Worm (Caenorhabditis elegans): ENCODE data around the gene ZK899.7.

ZK899.7 gene

ce11 chrX:9431002-9431482 lies 18.2 kb downstream of the ZK899.7 start, which contains the start of gene B0272.3:
Gene B0272.3 (plus strand): TSS chrX:9431432.
- TF ChIP-seq tab-1 (GFP tag; IDR thresholded peaks at IDR 0.05): no peak
- TF ChIP-seq cog-1 (tag; optimal IDR thresholded peaks at IDR 0.05): peak; percentile 17

DNA sequence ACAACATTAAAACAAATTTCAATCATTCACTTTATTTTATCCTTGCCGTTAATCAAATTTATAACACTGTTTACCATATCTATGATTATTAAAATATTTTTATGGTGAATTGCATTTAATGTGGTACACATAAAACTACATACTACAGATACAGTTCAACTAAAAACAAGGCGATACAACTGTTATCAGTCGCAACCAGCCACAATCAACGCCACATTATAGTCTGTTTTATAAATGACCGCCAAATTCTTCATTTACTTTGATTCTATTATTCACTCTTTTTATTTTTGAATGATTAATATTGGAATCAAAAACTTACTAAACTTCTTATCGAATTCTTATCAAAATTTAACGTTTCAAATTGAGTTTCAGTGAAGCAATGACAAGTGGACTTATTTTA lies 21.2 kb downstream of the ZK899.7 start, which contains the start of gene B0272.4:
Gene B0272.4, plus strand, starts transcription at position 373 of the 400 bp plus-strand sequence.
- TF ChIP-seq T22C8.4 (GFP tag; IDR thresholded peaks at IDR 0.05): no peak
- no peak for TF ChIP-seq cog-1 (tag; optimal IDR thresholded peaks at IDR 0.05)

DNA sequence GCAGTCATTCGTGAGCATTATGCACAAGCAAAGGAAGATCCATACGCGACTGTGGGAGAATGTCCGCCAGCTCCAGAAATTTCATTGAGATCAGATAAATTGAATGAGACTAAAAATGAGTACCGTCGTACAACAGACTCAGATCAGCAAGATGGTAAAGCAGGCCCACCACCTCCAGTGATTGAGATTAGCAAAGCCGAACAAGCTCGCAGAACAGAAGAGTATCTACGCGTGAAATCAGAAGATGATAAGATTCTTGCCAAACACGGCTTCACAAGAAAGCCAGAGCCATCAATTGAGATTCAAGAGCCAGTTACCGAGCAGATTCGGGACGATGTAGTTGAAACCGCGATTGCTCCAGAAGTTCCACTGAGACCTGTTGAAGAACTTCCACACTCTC lies 31.3 kb downstream of the ZK899.7 start:
- TF ChIP-seq T22C8.4 (GFP tag; IDR thresholded peaks at IDR 0.05) (no peak), ztf-29 (GFP tag; IDR thresholded peaks at IDR 0.05) (no peak), cog-1 (tag; optimal IDR thresholded peaks at IDR 0.05) (no peak), ztf-23 (GFP tag; IDR thresholded peaks at IDR 0.05) (no peak), klf-2 (GFP tag; conservative IDR thresholded peaks at IDR 0.05) (no peak), ref-1 (GFP tag; conservative IDR thresholded peaks at IDR 0.05) (no peak)

- TF ChIP-seq tab-1 (GFP tag; IDR thresholded peaks at IDR 0.05) (no peak), T22C8.4 (GFP tag; IDR thresholded peaks at IDR 0.05) (no peak), med-1 (GFP tag; optimal IDR thresholded peaks at IDR 0.05; ENCODE audit: insufficient read depth) (no peak), ztf-29 (GFP tag; IDR thresholded peaks at IDR 0.05) (no peak), cog-1 (tag; optimal IDR thresholded peaks at IDR 0.05) (no peak), flt-1 (GFP tag; IDR thresholded peaks at IDR 0.05) (no peak), ref-1 (GFP tag; conservative IDR thresholded peaks at IDR 0.05) (no peak), ztf-23 (GFP tag; IDR thresholded peaks at IDR 0.05) (no peak), klf-2 (GFP tag; conservative IDR thresholded peaks at IDR 0.05) (no peak)
Observed at ce11 chrX:9417326-9417725, 31.9 kb downstream of the ZK899.7 start.

- TF ChIP-seq klf-2 (GFP tag; conservative IDR thresholded peaks at IDR 0.05) (no peak), ref-1 (GFP tag; conservative IDR thresholded peaks at IDR 0.05) (no peak), ztf-29 (GFP tag; IDR thresholded peaks at IDR 0.05) (no peak), tab-1 (GFP tag; IDR thresholded peaks at IDR 0.05) (no peak), flt-1 (GFP tag; IDR thresholded peaks at IDR 0.05) (no peak), T22C8.4 (GFP tag; IDR thresholded peaks at IDR 0.05) (no peak), ztf-23 (GFP tag; IDR thresholded peaks at IDR 0.05) (no peak), cog-1 (tag; optimal IDR thresholded peaks at IDR 0.05) (no peak), med-1 (GFP tag; optimal IDR thresholded peaks at IDR 0.05; ENCODE audit: insufficient read depth) (no peak)
Observed at ce11 chrX:9411675-9412074, 37.6 kb downstream of the ZK899.7 start.

ce11 chrX:9410747-9411146 lies 38.5 kb downstream of the ZK899.7 start:
- TF ChIP-seq cog-1 (tag; optimal IDR thresholded peaks at IDR 0.05) (no peak), T22C8.4 (GFP tag; IDR thresholded peaks at IDR 0.05) (no peak), klf-2 (GFP tag; conservative IDR thresholded peaks at IDR 0.05) (no peak), tab-1 (GFP tag; IDR thresholded peaks at IDR 0.05) (no peak), ztf-29 (GFP tag; IDR thresholded peaks at IDR 0.05) (no peak), ref-1 (GFP tag; conservative IDR thresholded peaks at IDR 0.05) (no peak), flt-1 (GFP tag; IDR thresholded peaks at IDR 0.05) (no peak), ztf-23 (GFP tag; IDR thresholded peaks at IDR 0.05) (no peak), med-1 (GFP tag; optimal IDR thresholded peaks at IDR 0.05; ENCODE audit: insufficient read depth) (no peak)

DNA sequence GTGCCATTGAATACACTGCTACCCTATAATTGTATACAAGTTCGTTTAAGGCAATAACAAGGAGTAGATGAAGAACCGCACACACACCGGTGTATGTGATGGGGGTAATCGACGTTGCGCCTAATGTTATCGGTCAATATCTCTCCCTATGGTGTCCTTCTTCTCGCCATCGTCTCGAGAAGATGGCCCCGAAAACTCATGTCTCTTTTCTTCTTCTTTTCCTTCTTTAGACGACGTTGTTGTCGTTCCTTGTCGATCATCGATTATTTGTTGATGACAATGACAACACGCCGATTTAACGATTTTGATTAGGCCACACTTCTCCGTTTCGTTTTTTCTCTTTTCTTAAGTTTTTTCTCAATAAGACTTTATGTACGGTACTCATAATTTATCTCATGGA lies 40.1 kb downstream of the ZK899.7 start:
- TF ChIP-seq ref-1 (GFP tag; conservative IDR thresholded peaks at IDR 0.05) (no peak), ztf-23 (GFP tag; IDR thresholded peaks at IDR 0.05) (no peak), T22C8.4 (GFP tag; IDR thresholded peaks at IDR 0.05) (no peak)

ce11 chrX:9405922-9406321 lies 43.3 kb downstream of the ZK899.7 start:
- TF ChIP-seq ztf-23 (GFP tag; IDR thresholded peaks at IDR 0.05) (no peak), tab-1 (GFP tag; IDR thresholded peaks at IDR 0.05) (no peak), cog-1 (tag; optimal IDR thresholded peaks at IDR 0.05) (no peak), ref-1 (GFP tag; conservative IDR thresholded peaks at IDR 0.05) (no peak), klf-2 (GFP tag; conservative IDR thresholded peaks at IDR 0.05) (no peak), flt-1 (GFP tag; IDR thresholded peaks at IDR 0.05) (no peak), T22C8.4 (GFP tag; IDR thresholded peaks at IDR 0.05) (no peak), med-1 (GFP tag; optimal IDR thresholded peaks at IDR 0.05; ENCODE audit: insufficient read depth) (no peak), ztf-29 (GFP tag; IDR thresholded peaks at IDR 0.05) (no peak)

DNA sequence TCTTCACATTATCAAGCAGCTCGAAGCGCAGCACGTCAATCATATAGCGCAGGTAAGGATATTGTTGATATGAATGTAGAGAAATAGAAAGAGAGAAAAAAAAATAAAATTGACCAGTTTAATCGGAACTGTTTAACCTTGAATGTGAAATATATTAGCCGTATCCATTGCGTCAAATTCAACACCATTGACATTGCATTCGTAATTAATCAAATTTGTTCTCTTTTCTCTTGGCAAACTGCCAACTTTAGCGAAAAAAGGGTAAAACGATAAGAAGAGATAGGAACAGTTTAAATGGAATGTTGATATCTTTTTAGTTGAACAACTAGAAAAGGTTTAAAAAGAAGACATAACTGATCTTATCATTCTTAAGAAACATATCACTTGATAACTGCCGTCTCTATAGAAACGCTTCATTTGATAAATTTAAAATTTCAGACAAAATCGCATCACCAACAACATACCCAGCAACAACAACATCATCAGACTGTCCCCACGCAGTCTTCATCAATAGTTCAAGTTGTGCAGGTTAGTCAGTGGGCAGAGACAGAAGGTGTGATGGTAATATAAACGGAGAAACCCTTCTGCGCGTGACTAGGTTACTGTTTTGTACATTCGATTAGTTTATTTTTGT lies 45.5 kb downstream of the ZK899.7 start:
- no peak for TF ChIP-seq ref-1 (GFP tag; conservative IDR thresholded peaks at IDR 0.05)
- TF ChIP-seq flt-1 (GFP tag; IDR thresholded peaks at IDR 0.05): no peak
- TF ChIP-seq T22C8.4 (GFP tag; IDR thresholded peaks at IDR 0.05): no peak
- no peak for TF ChIP-seq ztf-23 (GFP tag; IDR thresholded peaks at IDR 0.05)
- no peak for TF ChIP-seq tab-1 (GFP tag; IDR thresholded peaks at IDR 0.05)

ce11 chrX:9402464-9402863 lies 46.8 kb downstream of the ZK899.7 start:
- TF ChIP-seq flt-1 (GFP tag; IDR thresholded peaks at IDR 0.05) (no peak), ref-1 (GFP tag; conservative IDR thresholded peaks at IDR 0.05) (no peak), cog-1 (tag; optimal IDR thresholded peaks at IDR 0.05) (no peak), ztf-23 (GFP tag; IDR thresholded peaks at IDR 0.05) (no peak), klf-2 (GFP tag; conservative IDR thresholded peaks at IDR 0.05) (no peak), T22C8.4 (GFP tag; IDR thresholded peaks at IDR 0.05) (no peak), tab-1 (GFP tag; IDR thresholded peaks at IDR 0.05) (no peak), med-1 (GFP tag; optimal IDR thresholded peaks at IDR 0.05; ENCODE audit: insufficient read depth) (no peak), ztf-29 (GFP tag; IDR thresholded peaks at IDR 0.05) (no peak)

- TF ChIP-seq flt-1 (GFP tag; IDR thresholded peaks at IDR 0.05) (0 out of 2 replicates have a peak, but pooled peaks have one; percentile 61), tab-1 (GFP tag; IDR thresholded peaks at IDR 0.05) (no peak), ref-1 (GFP tag; conservative IDR thresholded peaks at IDR 0.05) (no peak), ztf-23 (GFP tag; IDR thresholded peaks at IDR 0.05) (no peak)
Observed at ce11 chrX:9401963-9402362, 47.3 kb downstream of the ZK899.7 start.
